Fruit fly (Drosophila melanogaster) whole organism, embryonic: ENCODE measurements around the gene CG31445.

Experiments
- CG10274 ChIP-seq: fragments of 200-800 bp; sonication (Bioruptor generic); optimal IDR thresholded peaks from 3 replicates; lab custom pipeline; 2017; ENCODE audit warnings: missing biosample characterization, mild to moderate bottlenecking, missing genetic modification characterization
- CG10979 ChIP-seq: fragments of 200-800 bp; sonication (Bioruptor generic); optimal IDR thresholded peaks from 2 replicates; lab custom pipeline; 2018; ENCODE audit warnings: missing biosample characterization, mild to moderate bottlenecking, missing genetic modification characterization, moderate library complexity
- CG11696 ChIP-seq: fragments of 200-800 bp; sonication (Bioruptor generic); IDR thresholded peaks from 2 replicates; pipeline ENCODE4 v1.3.6; 2022; ENCODE audit warnings: missing biosample characterization, missing genetic modification characterization
- CG12155 ChIP-seq: fragments of 200-800 bp; sonication (Bioruptor generic); optimal IDR thresholded peaks from 3 replicates; lab custom pipeline; 2016; ENCODE audit warnings: missing biosample characterization, missing genetic modification characterization
- CG12299 ChIP-seq: fragments of 200-800 bp; sonication (Bioruptor generic); optimal IDR thresholded peaks from 2 replicates; lab custom pipeline; 2018; ENCODE audit warnings: missing biosample characterization, mild to moderate bottlenecking, missing genetic modification characterization
- CG15696 ChIP-seq: fragments of 200-800 bp; sonication (Bioruptor generic); optimal IDR thresholded peaks from 2 replicates; lab custom pipeline; 2019; ENCODE audit warnings: missing biosample characterization, mild to moderate bottlenecking, missing genetic modification characterization, moderate library complexity
- CG1603 ChIP-seq: fragments of 200-800 bp; sonication (Bioruptor generic); optimal IDR thresholded peaks from 2 replicates; lab custom pipeline; 2019; ENCODE audit warnings: missing biosample characterization, mild to moderate bottlenecking, missing genetic modification characterization, moderate library complexity
- CG2199 ChIP-seq: fragments of 200-800 bp; sonication (Bioruptor generic); IDR thresholded peaks from 3 replicates; pipeline ENCODE4 v1.3.6; 2022; ENCODE audit warnings: missing biosample characterization, missing genetic modification characterization
- CG32532 ChIP-seq: fragments of 200-800 bp; sonication (Bioruptor generic); IDR thresholded peaks from 2 replicates; pipeline ENCODE4 v1.3.6; 2022; ENCODE audit warnings: missing biosample characterization, missing genetic modification characterization
- CG32767 ChIP-seq: fragments of 200-800 bp; sonication (Bioruptor generic); IDR thresholded peaks from 2 replicates; pipeline ENCODE4 v1.3.6; 2022; ENCODE audit warnings: missing biosample characterization, missing genetic modification characterization
- CG34376 ChIP-seq: fragments of 200-800 bp; sonication (Bioruptor generic); optimal IDR thresholded peaks from 2 replicates; lab custom pipeline; 2018; ENCODE audit warnings: missing biosample characterization, mild to moderate bottlenecking, missing genetic modification characterization
- CG7357 ChIP-seq: fragments of 200-800 bp; sonication (Bioruptor generic); IDR thresholded peaks from 3 replicates; pipeline ENCODE4 v1.3.6; 2022; ENCODE audit warnings: missing biosample characterization, missing genetic modification characterization
- CG9727 ChIP-seq: fragments of 200-800 bp; sonication (Bioruptor generic); optimal IDR thresholded peaks from 3 replicates; lab custom pipeline; 2017; ENCODE audit warnings: missing biosample characterization, mild to moderate bottlenecking, missing genetic modification characterization
- D ChIP-seq, 2 experiments: fragments of 200-800 bp in 1 of 2; fragments of >200 bp in 1 of 2; sonication (Bioruptor generic) in 1 of 2; optimal IDR thresholded peaks; 2 replicates in 1 of 2; 3 replicates in 1 of 2; lab custom pipeline; 2017; ENCODE audit warnings: mild to moderate bottlenecking in 1 of 2, missing biosample characterization in 1 of 2, missing genetic modification characterization in 1 of 2, missing genetic modification reagents in 1 of 2
- Ets65A ChIP-seq: fragments of 200-800 bp; sonication (Bioruptor generic); peaks from one replicate; lab custom pipeline; 2016; ENCODE audit warnings: missing biosample characterization, missing genetic modification characterization
- H15 ChIP-seq: fragments of 200-800 bp; sonication (Bioruptor generic); IDR thresholded peaks from 3 replicates; pipeline ENCODE4 v1.3.6; 2022; ENCODE audit warnings: missing biosample characterization, missing genetic modification characterization
- Myb ChIP-seq: fragments of 200-800 bp; sonication (Bioruptor generic); optimal IDR thresholded peaks from 2 replicates; lab custom pipeline; 2016; ENCODE audit warnings: missing biosample characterization, missing genetic modification characterization
- NC2α ChIP-seq: fragments of 200-800 bp; sonication (Bioruptor generic); optimal IDR thresholded peaks from 2 replicates; lab custom pipeline; 2016; ENCODE audit warnings: missing biosample characterization, missing genetic modification characterization
- Opbp ChIP-seq: fragments of 200-800 bp; sonication (Bioruptor generic); IDR thresholded peaks from 3 replicates; pipeline ENCODE4 v1.3.6; 2022; ENCODE audit warnings: missing biosample characterization, missing genetic modification characterization; ENCODE audit not compliant: partially characterized antibody
- YL-1 ChIP-seq: fragments of 200-800 bp; sonication (Bioruptor generic); optimal IDR thresholded peaks from 3 replicates; lab custom pipeline; 2017; ENCODE audit warnings: missing biosample characterization, mild to moderate bottlenecking, missing genetic modification characterization
- ato ChIP-seq: fragments of 200-800 bp; sonication (Bioruptor generic); IDR thresholded peaks from 2 replicates; pipeline ENCODE4 v1.3.6; 2022; ENCODE audit warnings: missing biosample characterization, missing genetic modification characterization; ENCODE audit not compliant: partially characterized antibody
- bsh ChIP-seq, 2 experiments: fragments of 200-800 bp; sonication (Bioruptor generic); optimal IDR thresholded peaks; 2 replicates each; lab custom pipeline; 2017 to 2018; ENCODE audit warnings: mild to moderate bottlenecking in 2 of 2, missing biosample characterization in 2 of 2, missing genetic modification characterization in 2 of 2, moderate library complexity in 1 of 2
- dmrt11E ChIP-seq: fragments of 200-800 bp; sonication (Bioruptor generic); optimal IDR thresholded peaks from 3 replicates; lab custom pipeline; 2018; ENCODE audit warnings: missing biosample characterization, mild to moderate bottlenecking, missing genetic modification characterization, moderate library complexity
- eve ChIP-seq, 2 experiments: fragments of >200 bp; optimal IDR thresholded peaks; 2 replicates each; lab custom pipeline; 2017; ENCODE audit warnings: missing biosample characterization in 2 of 2, missing genetic modification characterization in 2 of 2
- exex ChIP-seq: fragments of 200-800 bp; sonication (Bioruptor generic); optimal IDR thresholded peaks from 4 replicates; lab custom pipeline; 2018; ENCODE audit warnings: missing biosample characterization, mild to moderate bottlenecking, missing genetic modification characterization, moderate library complexity
- eyg ChIP-seq: fragments of 200-800 bp; sonication (Bioruptor generic); optimal IDR thresholded peaks from 3 replicates; lab custom pipeline; 2016; ENCODE audit warnings: missing biosample characterization, missing genetic modification characterization
- fu2 ChIP-seq: fragments of 200-800 bp; sonication (Bioruptor generic); optimal IDR thresholded peaks from 2 replicates; lab custom pipeline; 2016; ENCODE audit warnings: missing biosample characterization, missing genetic modification characterization
- gem ChIP-seq: fragments of 200-800 bp; sonication (Bioruptor generic); optimal IDR thresholded peaks from 2 replicates; lab custom pipeline; 2019; ENCODE audit warnings: missing biosample characterization, mild to moderate bottlenecking, missing genetic modification characterization, moderate library complexity
- grau ChIP-seq: fragments of 200-800 bp; optimal IDR thresholded peaks from 3 replicates; lab custom pipeline; 2019; ENCODE audit warnings: missing biosample characterization, mild to moderate bottlenecking, missing genetic modification characterization, moderate library complexity
- grn ChIP-seq: fragments of 200-800 bp; sonication (Bioruptor generic); optimal IDR thresholded peaks from 3 replicates; lab custom pipeline; 2017; ENCODE audit warnings: missing biosample characterization, missing genetic modification characterization
- jing ChIP-seq: fragments of 200-800 bp; sonication (Bioruptor generic); optimal IDR thresholded peaks from 2 replicates; lab custom pipeline; 2018; ENCODE audit warnings: missing biosample characterization, mild to moderate bottlenecking, missing genetic modification characterization
- jumu ChIP-seq: fragments of 200-800 bp; sonication (Bioruptor generic); optimal IDR thresholded peaks from 3 replicates; lab custom pipeline; 2016; ENCODE audit warnings: missing biosample characterization, missing genetic modification characterization
- kah ChIP-seq: fragments of 200-800 bp; sonication (Bioruptor generic); optimal IDR thresholded peaks from 2 replicates; lab custom pipeline; 2018; ENCODE audit warnings: missing biosample characterization, mild to moderate bottlenecking, missing genetic modification characterization
- kni ChIP-seq: fragments of 200-800 bp; sonication (Bioruptor generic); optimal IDR thresholded peaks from 3 replicates; lab custom pipeline; 2017; ENCODE audit warnings: mild to moderate bottlenecking, missing biosample characterization, missing genetic modification reagents, missing genetic modification characterization
- lab ChIP-seq: fragments of 200-800 bp; sonication (Bioruptor generic); optimal IDR thresholded peaks from 3 replicates; lab custom pipeline; 2017; ENCODE audit warnings: missing biosample characterization, missing genetic modification characterization, mild to moderate bottlenecking, moderate library complexity, missing genetic modification reagents
- nau ChIP-seq: fragments of 200-800 bp; sonication (Bioruptor generic); optimal IDR thresholded peaks from 3 replicates; lab custom pipeline; 2017; ENCODE audit warnings: missing biosample characterization, mild to moderate bottlenecking, missing genetic modification characterization, missing genetic modification reagents
- pan ChIP-seq, 4 experiments: fragments of >200 bp in 3 of 4; fragments of 200-800 bp in 1 of 4; sonication (Bioruptor generic) in 1 of 4; optimal IDR thresholded peaks in 3 of 4; IDR thresholded peaks in 1 of 4; 2 replicates each; pipeline versions ENCODE4 v1.3.6 to Lab custom; 2017 to 2022; ENCODE audit warnings: missing biosample characterization in 2 of 4, missing genetic modification characterization in 2 of 4, mixed read lengths in 1 of 4
- pfk ChIP-seq: fragments of 200-800 bp; sonication (Bioruptor generic); optimal IDR thresholded peaks from 2 replicates; lab custom pipeline; 2018; ENCODE audit warnings: missing biosample characterization, mild to moderate bottlenecking, missing genetic modification characterization, moderate library complexity
- pros ChIP-seq: fragments of 200-800 bp; sonication (Bioruptor generic); optimal IDR thresholded peaks from 3 replicates; lab custom pipeline; 2019; ENCODE audit warnings: missing biosample characterization, mild to moderate bottlenecking, missing genetic modification characterization, moderate library complexity
- sc ChIP-seq, 3 experiments: fragments of >200 bp in 2 of 3; fragments of 200-800 bp in 1 of 3; sonication (Bioruptor generic) in 1 of 3; optimal IDR thresholded peaks; 2 replicates in 2 of 3; 3 replicates in 1 of 3; lab custom pipeline; 2017; ENCODE audit warnings: mild to moderate bottlenecking in 1 of 3, missing biosample characterization in 1 of 3, missing genetic modification characterization in 1 of 3, missing genetic modification reagents in 1 of 3
- sqz ChIP-seq: fragments of 200-800 bp; sonication (Bioruptor generic); optimal IDR thresholded peaks from 3 replicates; lab custom pipeline; 2018; ENCODE audit warnings: missing biosample characterization, mild to moderate bottlenecking, missing genetic modification characterization
- stwl ChIP-seq: fragments of 200-800 bp; sonication (Bioruptor generic); optimal IDR thresholded peaks from 3 replicates; lab custom pipeline; 2018; ENCODE audit warnings: missing biosample characterization, mild to moderate bottlenecking, missing genetic modification characterization, moderate library complexity
- sug ChIP-seq: fragments of 200-800 bp; optimal IDR thresholded peaks from 2 replicates; lab custom pipeline; 2019; ENCODE audit warnings: missing biosample characterization, mild to moderate bottlenecking, missing genetic modification characterization, moderate library complexity
- vvl ChIP-seq: fragments of 200-800 bp; sonication (Bioruptor generic); IDR thresholded peaks from 2 replicates; pipeline ENCODE4 v1.3.6; 2022; ENCODE audit warnings: missing biosample characterization, missing genetic modification characterization
- zen ChIP-seq: fragments of 200-800 bp; sonication (Bioruptor generic); optimal IDR thresholded peaks from 3 replicates; lab custom pipeline; 2018; ENCODE audit warnings: missing biosample characterization, mild to moderate bottlenecking, missing genetic modification characterization, moderate library complexity

The CG31445 gene

DNA sequence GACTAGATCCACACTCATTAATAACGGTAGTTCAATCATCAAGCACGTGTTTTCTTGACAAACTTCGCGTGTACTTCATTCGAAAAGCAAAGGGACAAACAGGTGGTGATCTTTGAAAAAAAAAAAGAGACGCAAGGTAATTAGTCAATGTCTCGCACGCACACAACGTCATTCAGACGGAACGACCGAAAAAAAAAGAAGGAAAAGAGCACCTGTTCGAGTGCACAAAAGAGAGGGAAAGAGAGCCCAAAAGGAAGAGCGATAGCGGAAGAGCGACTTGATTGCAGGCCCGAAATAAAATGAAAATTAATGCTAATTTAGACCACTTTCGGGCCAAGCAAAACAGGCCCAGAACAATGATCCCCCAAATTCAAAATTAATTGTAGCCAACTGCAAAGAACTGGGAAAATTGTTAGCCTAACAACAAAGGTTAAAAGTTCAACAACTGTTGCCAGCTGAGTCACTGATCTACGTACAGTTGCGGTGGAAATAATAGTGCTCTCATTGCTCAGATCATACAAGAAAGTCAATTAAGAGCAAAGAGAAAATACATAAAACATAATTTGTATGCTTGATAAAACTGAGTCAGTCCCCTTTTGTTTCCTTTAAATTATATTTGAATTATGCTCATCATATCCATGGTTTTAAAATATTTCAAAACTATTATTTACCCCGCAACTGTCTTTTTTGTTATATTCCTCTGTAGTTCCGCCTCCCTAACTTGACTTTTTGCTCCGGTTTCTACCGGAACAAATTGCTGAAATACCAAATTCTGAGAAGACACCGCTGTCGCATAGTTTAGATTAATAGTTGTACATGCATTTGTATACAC is 28.8 kb downstream of the CG31445 start (continued):
- TF ChIP-seq CG9727, result no peak
- TF ChIP-seq CG10979 (tag; lab: Kevin White, UChicago), result peak; percentile 0
- peak; percentile 13 for TF ChIP-seq dmrt11E (tag; lab: Kevin White, UChicago)
- TF ChIP-seq CG15696 (tag; lab: Kevin White, UChicago), result no peak
- TF ChIP-seq D (optimal IDR thresholded peaks at IDR 0.05; lab: Kevin White, UChicago), result no peak
- TF ChIP-seq D (GFP tag; optimal IDR thresholded peaks at IDR 0.05; lab: Kevin White, UChicago), result no peak
- TF ChIP-seq gem (tag; lab: Kevin White, UChicago), result peak; percentile 55
- TF ChIP-seq kah (GFP tag; lab: Kevin White, UChicago), result peak; percentile 84
- TF ChIP-seq CG11696, result peak; percentile 81
- TF ChIP-seq CG12299 (tag; lab: Kevin White, UChicago), result no peak
- peak; percentile 17 for TF ChIP-seq CG1603 (tag; lab: Kevin White, UChicago)

DNA sequence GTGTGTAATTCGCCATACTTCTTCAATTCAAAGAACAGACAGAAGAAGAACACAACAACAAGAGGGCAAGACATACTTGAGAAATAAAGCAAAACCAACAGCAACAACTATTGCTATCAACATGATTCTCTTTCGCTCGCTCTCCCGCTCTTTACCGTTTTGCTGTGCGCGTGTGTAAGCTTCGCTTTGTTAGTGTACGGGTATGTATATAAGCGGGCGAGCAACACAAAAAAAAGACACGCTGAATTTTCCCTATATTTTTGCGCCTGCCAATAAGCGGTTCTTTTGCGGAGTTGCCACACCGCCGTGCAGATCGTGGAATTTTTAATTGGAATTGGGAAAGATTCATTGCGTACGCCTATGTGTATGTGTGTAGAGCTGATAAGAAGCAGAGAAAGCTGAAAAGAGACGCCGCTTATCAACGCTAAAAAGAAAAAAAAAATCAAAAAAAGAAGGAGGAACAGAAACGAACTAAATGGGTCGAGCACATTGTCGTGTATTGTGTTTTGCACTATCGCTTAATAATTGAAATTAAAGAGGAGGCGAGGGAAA is 29.6 kb downstream of the CG31445 start:
- peak; percentile 4 for TF ChIP-seq grau (tag; lab: Kevin White, UChicago)
- TF ChIP-seq Opbp (GFP tag; lab: Robert Waterston, UW), result no peak
- TF ChIP-seq lab (GFP tag; lab: Kevin White, UChicago), result peak; percentile 29
- TF ChIP-seq sug (tag; lab: Kevin White, UChicago), result peak; percentile 71
- TF ChIP-seq YL-1 (GFP tag; lab: Kevin White, UChicago), result peak; percentile 14
- TF ChIP-seq nau, result no peak
- peak; percentile 46 for TF ChIP-seq CG32532 (GFP tag; lab: Robert Waterston, UW)
- no peak for TF ChIP-seq H15 (GFP tag; lab: Robert Waterston, UW)
- no peak for TF ChIP-seq CG7357 (GFP tag; lab: Robert Waterston, UW)
- TF ChIP-seq bsh (GFP tag; optimal IDR thresholded peaks at IDR 0.05; lab: Kevin White, UChicago), result peak in 1 of 2 experiments; percentile 47
- TF ChIP-seq jumu (GFP tag; lab: Kevin White, UChicago), result no peak
- no peak for TF ChIP-seq eve (GFP tag; optimal IDR thresholded peaks at IDR 0.05; lab: Kevin White, UChicago)
- TF ChIP-seq eyg (GFP tag; lab: Kevin White, UChicago), result no peak
- no peak for TF ChIP-seq kni (GFP tag; lab: Kevin White, UChicago)
- TF ChIP-seq exex (tag; lab: Kevin White, UChicago), result peak; percentile 60
- TF ChIP-seq CG34376 (GFP tag; lab: Kevin White, UChicago), result peak; percentile 82
- TF ChIP-seq grn (GFP tag; lab: Kevin White, UChicago), result peak; percentile 35
- no peak for TF ChIP-seq jing
- TF ChIP-seq CG2199 (GFP tag; lab: Robert Waterston, UW), result peak; percentile 13; the same call in 1 of the 3 replicates
- no peak for TF ChIP-seq pan (optimal IDR thresholded peaks at IDR 0.05; lab: Kevin White, UChicago)
- peak in 1 of 2 experiments; percentile 25 for TF ChIP-seq pan (GFP tag; optimal IDR thresholded peaks at IDR 0.05 in 1 of 2, IDR thresholded peaks at IDR 0.05 in 1 of 2)
- TF ChIP-seq Myb (GFP tag; lab: Kevin White, UChicago), result no peak
- TF ChIP-seq pfk (GFP tag; lab: Kevin White, UChicago), result peak; percentile 40
- TF ChIP-seq sc (optimal IDR thresholded peaks at IDR 0.05; lab: Kevin White, UChicago), result no peak
- TF ChIP-seq sc (GFP tag; optimal IDR thresholded peaks at IDR 0.05; lab: Kevin White, UChicago), result no peak
- peak; percentile 8 for TF ChIP-seq zen (tag; lab: Kevin White, UChicago)
- peak; percentile 67 for TF ChIP-seq pros (GFP tag; lab: Kevin White, UChicago)
- TF ChIP-seq CG12155 (GFP tag; lab: Kevin White, UChicago), result peak; percentile 18
- TF ChIP-seq Ets65A (GFP tag; lab: Kevin White, UChicago), result no peak
- TF ChIP-seq sqz (GFP tag; lab: Kevin White, UChicago), result peak; percentile 64
- 0 out of 2 replicates have a peak, but pooled peaks have one; percentile 7 for TF ChIP-seq vvl
- TF ChIP-seq stwl (tag; lab: Kevin White, UChicago), result peak; percentile 21
- TF ChIP-seq CG32767 (GFP tag; lab: Robert Waterston, UW), result 0 out of 2 replicates have a peak, but pooled peaks have one; percentile 11
- no peak for TF ChIP-seq fu2 (GFP tag; lab: Kevin White, UChicago)
- no peak for TF ChIP-seq CG10274
- TF ChIP-seq ato (GFP tag; lab: Robert Waterston, UW), result no peak
- TF ChIP-seq NC2α (GFP tag; lab: Kevin White, UChicago), result no peak
